Worm (Caenorhabditis elegans): ENCODE measurements around the gene T28D9.11.
A peak's percentile ranks its signal among the peaks of the same experiment; 100 is the strongest.

Gene T28D9.11

DNA sequence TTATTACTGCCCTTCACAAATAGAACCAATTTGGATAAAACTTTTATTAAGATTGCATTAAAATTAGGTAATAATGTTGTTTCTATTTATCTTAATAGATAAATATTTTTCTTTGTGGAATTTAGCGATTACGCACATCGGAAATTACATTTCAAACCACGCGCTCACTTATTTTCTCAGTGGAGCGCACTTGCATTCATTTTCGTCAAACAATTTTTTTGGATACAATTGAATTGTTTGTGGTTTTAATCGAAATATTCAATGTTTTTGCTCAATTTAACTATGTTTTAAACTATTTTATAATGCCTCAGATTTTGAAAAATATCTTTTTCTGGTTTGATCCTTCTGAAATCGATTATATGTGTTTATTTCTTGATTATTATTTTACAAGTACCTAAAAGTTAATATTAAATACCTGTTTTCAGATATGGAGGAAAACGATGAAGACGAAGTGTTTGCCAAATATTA lies 44.2 kb upstream of the T28D9.11 start, which contains the start of gene utp-20:
Gene utp-20, plus strand, starts transcription at position 418 of the 468 bp plus-strand sequence.
- TF ChIP-seq hmg-1.1 (GFP tag; IDR thresholded peaks at IDR 0.05) (no peak), lin-38 (GFP tag; IDR thresholded peaks at IDR 0.05) (peak; percentile 95), zfp-3 (GFP tag; conservative IDR thresholded peaks at IDR 0.05) (no peak), ztf-11 (tag; optimal IDR thresholded peaks at IDR 0.05) (no peak), aly-2 (tag; optimal IDR thresholded peaks at IDR 0.05) (no peak), pqm-1 (tag; optimal IDR thresholded peaks at IDR 0.05) (no peak), D1046.2 (GFP tag; IDR thresholded peaks at IDR 0.05) (no peak), dmd-6 (GFP tag; IDR thresholded peaks at IDR 0.05) (no peak), fos-1 (tag; optimal IDR thresholded peaks at IDR 0.05) (no peak), lin-39 (tag; optimal IDR thresholded peaks at IDR 0.05) (no peak), nhr-25 (tag; optimal IDR thresholded peaks at IDR 0.05; ENCODE audit: borderline replicate concordance, insufficient read depth) (no peak), unc-62 (GFP tag; optimal IDR thresholded peaks at IDR 0.05 in 1 of 2) (no peak), unc-62 (tag; optimal IDR thresholded peaks at IDR 0.05) (no peak), tag-97 (GFP tag; IDR thresholded peaks at IDR 0.05) (no peak), nhr-28 (tag; optimal IDR thresholded peaks at IDR 0.05) (no peak), dpl-1 (GFP tag; optimal IDR thresholded peaks at IDR 0.05) (peak; percentile 88), spr-3 (GFP tag; optimal IDR thresholded peaks at IDR 0.05) (no peak), ceh-20 (GFP tag; IDR thresholded peaks at IDR 0.05) (no peak), attf-4 (tag; optimal IDR thresholded peaks at IDR 0.05) (no peak), sdz-12 (GFP tag; optimal IDR thresholded peaks at IDR 0.05) (no peak), mxl-2 (GFP tag; conservative IDR thresholded peaks at IDR 0.05) (no peak), cey-2 (tag; optimal IDR thresholded peaks at IDR 0.05; ENCODE audit: borderline replicate concordance, insufficient read depth) (no peak), ceh-32 (tag; optimal IDR thresholded peaks at IDR 0.05; ENCODE audit: poor library complexity) (no peak), lir-3 (tag; optimal IDR thresholded peaks at IDR 0.05) (no peak), ces-1 (GFP tag; optimal IDR thresholded peaks at IDR 0.05) (peak; percentile 62), F10B5.3 (tag; optimal IDR thresholded peaks at IDR 0.05) (no peak), unc-39 (tag; optimal IDR thresholded peaks at IDR 0.05) (no peak), aha-1 (tag) (no peak), unc-130 (GFP tag; optimal IDR thresholded peaks at IDR 0.05) (no peak), lin-29 (GFP tag; IDR thresholded peaks at IDR 0.05) (no peak), F26F4.8 (GFP tag; conservative IDR thresholded peaks at IDR 0.05) (no peak), dmd-8 (GFP tag; IDR thresholded peaks at IDR 0.05) (no peak), egl-27 (tag; optimal IDR thresholded peaks at IDR 0.05) (no peak), nhr-11 (tag; optimal IDR thresholded peaks at IDR 0.05) (peak; percentile 7), daf-8 (GFP tag; IDR thresholded peaks at IDR 0.05) (no peak), zip-2 (tag; optimal IDR thresholded peaks at IDR 0.05) (no peak), hif-1 (tag; optimal IDR thresholded peaks at IDR 0.05) (no peak), gei-8 (GFP tag; optimal IDR thresholded peaks at IDR 0.05) (no peak), snpc-1.2 (GFP tag; IDR thresholded peaks at IDR 0.05) (no peak), php-3 (GFP tag; IDR thresholded peaks at IDR 0.05) (no peak), dve-1 (tag; optimal IDR thresholded peaks at IDR 0.05; ENCODE audit: insufficient read depth) (no peak), T20F7.1 (GFP tag; optimal IDR thresholded peaks at IDR 0.05) (peak; percentile 46), F44E2.7 (GFP tag; IDR thresholded peaks at IDR 0.05) (no peak), ceh-28 (tag; optimal IDR thresholded peaks at IDR 0.05) (no peak), spr-1 (tag; optimal IDR thresholded peaks at IDR 0.05) (no peak), ZK337.2 (GFP tag; IDR thresholded peaks at IDR 0.05) (no peak), nhr-42 (GFP tag; IDR thresholded peaks at IDR 0.05) (no peak), mes-2 (tag; optimal IDR thresholded peaks at IDR 0.05; ENCODE audit: poor library complexity, severe bottlenecking) (no peak), nhr-10 (tag; optimal IDR thresholded peaks at IDR 0.05) (no peak), set-16 (GFP tag; IDR thresholded peaks at IDR 0.05) (no peak), ctbp-1 (GFP tag; IDR thresholded peaks at IDR 0.05) (no peak), rbr-2 (tag; optimal IDR thresholded peaks at IDR 0.05) (peak; percentile 42), ama-1 (optimal IDR thresholded peaks at IDR 0.05) (no peak)
